Worm (Caenorhabditis elegans) whole organism, young adult: ENCODE measurements around the gene smg-4.

Source experiments
- C06A6.2 ChIP-seq: fragments of 200-800 bp; sonication (Bioruptor generic); conservative IDR thresholded peaks from 2 replicates; pipeline ENCODE4 v1.3.6; 2022; ENCODE audit warnings: missing genetic modification characterization, missing compliant biosample characterization
- F37B4.10 ChIP-seq: fragments of 200-800 bp; sonication (Bioruptor generic); IDR thresholded peaks from 2 replicates; pipeline ENCODE4 v1.3.6; 2022; ENCODE audit warnings: missing genetic modification characterization, missing compliant biosample characterization
- T07F8.4 ChIP-seq: sonication (generic microtip); optimal IDR thresholded peaks from 2 replicates; lab custom pipeline; 2016; ENCODE audit warnings: mild to moderate bottlenecking, missing genetic modification characterization, moderate library complexity, missing compliant biosample characterization
- athp-1 ChIP-seq: sonication (generic microtip); optimal IDR thresholded peaks from 2 replicates; lab custom pipeline; 2017; ENCODE audit warnings: mild to moderate bottlenecking, missing genetic modification characterization, missing compliant biosample characterization
- cebp-1 ChIP-seq, 2 experiments: fragments of 200-800 bp in 1 of 2; sonication (Bioruptor generic) in 1 of 2; sonication (generic microtip) in 1 of 2; IDR thresholded peaks in 1 of 2; optimal IDR thresholded peaks in 1 of 2; 2 replicates each; pipeline versions ENCODE4 v1.3.6 to Lab custom; 2017 to 2022; ENCODE audit warnings: missing compliant biosample characterization in 2 of 2, missing genetic modification characterization in 2 of 2, mild to moderate bottlenecking in 1 of 2, missing genetic modification reagents in 1 of 2, moderate library complexity in 1 of 2
- dpl-1 ChIP-seq: fragments of 150-350 bp; optimal IDR thresholded peaks from 2 replicates; lab custom pipeline; 2014; ENCODE audit warnings: missing biosample characterization, missing genetic modification reagents, missing genetic modification characterization
- repo-1 ChIP-seq: sonication (generic microtip); optimal IDR thresholded peaks from 2 replicates; lab custom pipeline; 2017; ENCODE audit warnings: mild to moderate bottlenecking, missing genetic modification characterization, missing compliant biosample characterization
- unc-62 ChIP-seq: fragments of 150-350 bp; optimal IDR thresholded peaks from 2 replicates; lab custom pipeline; 2014; ENCODE audit warnings: missing biosample characterization, missing genetic modification reagents, missing genetic modification characterization
- ztf-22 ChIP-seq: fragments of 200-800 bp; sonication (Bioruptor generic); optimal IDR thresholded peaks from 2 replicates; lab custom pipeline; 2018; ENCODE audit warnings: mild to moderate bottlenecking, missing genetic modification characterization, moderate library complexity, missing compliant biosample characterization

DNA sequence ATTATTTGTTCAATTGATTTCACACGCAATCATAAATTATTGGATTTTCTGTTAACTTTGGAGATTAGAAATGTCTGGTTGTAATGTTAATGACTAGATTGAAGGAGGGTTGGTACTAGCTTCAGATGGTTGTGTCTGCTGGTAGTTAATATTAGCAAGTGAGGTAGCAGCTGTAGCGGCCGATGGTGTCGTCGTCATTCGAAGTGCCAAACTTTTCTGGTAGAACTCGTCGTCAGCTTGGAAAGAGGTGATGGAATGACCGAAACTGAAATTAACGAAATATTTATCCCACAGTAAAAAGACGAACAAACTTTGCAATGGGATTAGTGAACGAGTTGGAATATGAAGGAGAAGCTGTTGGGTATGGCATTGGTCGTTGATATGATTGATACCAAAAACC is 13.0 kb downstream of the smg-4 start:
- no peak for TF ChIP-seq unc-62 (GFP tag; lab: Kevin White, UChicago)
- TF ChIP-seq cebp-1 (GFP tag; IDR thresholded peaks at IDR 0.05; lab: Robert Waterston, UW): no peak
- TF ChIP-seq cebp-1 (tag; optimal IDR thresholded peaks at IDR 0.05; lab: Kevin White, UChicago): no peak
- no peak for TF ChIP-seq dpl-1
- TF ChIP-seq F37B4.10 (GFP tag; lab: Robert Waterston, UW): no peak
- TF ChIP-seq T07F8.4 (tag; lab: Kevin White, UChicago): no peak
- no peak for TF ChIP-seq C06A6.2 (GFP tag; lab: Robert Waterston, UW)
- no peak for TF ChIP-seq athp-1 (tag; lab: Kevin White, UChicago)
- no peak for TF ChIP-seq repo-1
- TF ChIP-seq ztf-22: no peak
